Worm (Caenorhabditis elegans): ENCODE data around the gene F45D3.4.

DNA sequence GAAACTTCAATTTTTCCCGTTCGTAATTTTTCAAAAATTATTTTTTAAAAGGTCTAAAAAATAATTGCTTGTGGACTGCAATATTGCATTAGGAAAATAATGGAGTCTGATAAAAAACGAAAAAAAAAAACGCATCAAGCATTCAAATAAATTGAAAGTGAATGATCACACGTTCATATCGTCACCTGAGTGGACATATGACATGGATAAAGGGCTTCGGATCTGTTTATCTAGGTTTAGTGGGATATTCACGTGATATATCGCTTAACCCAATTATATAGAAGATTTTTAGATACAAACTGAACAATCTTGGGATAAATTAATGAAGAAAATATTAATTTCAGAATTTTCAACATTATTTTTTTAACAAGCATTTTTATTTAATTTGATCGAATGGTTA is 2.2 kb downstream of the F45D3.4 start:
- no peak for TF ChIP-seq nhr-28 (tag; optimal IDR thresholded peaks at IDR 0.05)
- TF ChIP-seq aly-2 (tag; optimal IDR thresholded peaks at IDR 0.05): no peak
- TF ChIP-seq fkh-10 (GFP tag; optimal IDR thresholded peaks at IDR 0.05): no peak
- TF ChIP-seq jun-1 (tag; optimal IDR thresholded peaks at IDR 0.05): no peak
- TF ChIP-seq mdl-1 (tag; optimal IDR thresholded peaks at IDR 0.05): no peak
- no peak for TF ChIP-seq fos-1 (tag; optimal IDR thresholded peaks at IDR 0.05)
- TF ChIP-seq nhr-77 (tag; optimal IDR thresholded peaks at IDR 0.05): no peak
- TF ChIP-seq lsy-12 (tag; optimal IDR thresholded peaks at IDR 0.05): no peak
- TF ChIP-seq unc-62 (GFP tag; optimal IDR thresholded peaks at IDR 0.05): no peak
- no peak for TF ChIP-seq lin-39 (tag; optimal IDR thresholded peaks at IDR 0.05)
